Fruit fly (Drosophila melanogaster) whole organism, embryonic: Measurements from ENCODE around the gene mRpL17.

Experiments
- B-H2 ChIP-seq: fragments of 200-800 bp; sonication (Bioruptor generic); optimal IDR thresholded peaks from 2 replicates; lab custom pipeline; 2018; ENCODE audit warnings: missing biosample characterization, mild to moderate bottlenecking, missing genetic modification characterization
- Bgb ChIP-seq: fragments of 200-800 bp; sonication (Bioruptor generic); IDR thresholded peaks from 2 replicates; pipeline ENCODE4 v1.3.6; 2022; ENCODE audit warnings: missing biosample characterization, missing genetic modification characterization; ENCODE audit not compliant: partially characterized antibody
- Bteb2 ChIP-seq: fragments of 200-800 bp; sonication (Bioruptor generic); optimal IDR thresholded peaks from 2 replicates; lab custom pipeline; 2016; ENCODE audit warnings: missing biosample characterization, missing genetic modification characterization
- CG10366 ChIP-seq: fragments of 200-800 bp; sonication (Bioruptor generic); IDR thresholded peaks from 2 replicates; pipeline ENCODE4 v1.3.6; 2022; ENCODE audit warnings: missing biosample characterization, missing genetic modification characterization
- CG10462 ChIP-seq: fragments of 200-800 bp; sonication (Bioruptor generic); optimal IDR thresholded peaks from 2 replicates; lab custom pipeline; 2016; ENCODE audit warnings: missing biosample characterization, missing genetic modification characterization
- CG11560 ChIP-seq: fragments of 200-800 bp; sonication (Bioruptor generic); IDR thresholded peaks from 3 replicates; pipeline ENCODE4 v1.3.6; 2022; ENCODE audit warnings: missing biosample characterization, missing genetic modification characterization
- CG12299 ChIP-seq: fragments of 200-800 bp; sonication (Bioruptor generic); optimal IDR thresholded peaks from 2 replicates; lab custom pipeline; 2018; ENCODE audit warnings: missing biosample characterization, mild to moderate bottlenecking, missing genetic modification characterization
- CG17328 ChIP-seq: fragments of 200-800 bp; sonication (Bioruptor generic); IDR thresholded peaks from 2 replicates; pipeline ENCODE4 v1.3.6; 2022; ENCODE audit warnings: missing biosample characterization, missing genetic modification characterization
- CG17359 ChIP-seq: fragments of 200-800 bp; sonication (Bioruptor generic); optimal IDR thresholded peaks from 3 replicates; lab custom pipeline; 2018; ENCODE audit warnings: missing biosample characterization, mild to moderate bottlenecking, missing genetic modification characterization, moderate library complexity
- CG18619 ChIP-seq: fragments of 200-800 bp; sonication (Bioruptor generic); optimal IDR thresholded peaks from 3 replicates; lab custom pipeline; 2017; ENCODE audit warnings: missing biosample characterization, mild to moderate bottlenecking, missing genetic modification characterization
- CG30431 ChIP-seq: fragments of 200-800 bp; sonication (Bioruptor generic); optimal IDR thresholded peaks from 2 replicates; lab custom pipeline; 2017; ENCODE audit warnings: missing biosample characterization, missing genetic modification characterization
- CG34422 ChIP-seq: fragments of 200-800 bp; sonication (Bioruptor generic); IDR thresholded peaks from 3 replicates; pipeline ENCODE4 v1.3.6; 2022; ENCODE audit warnings: missing biosample characterization, missing genetic modification characterization
- CG3838 ChIP-seq: fragments of 200-800 bp; sonication (Bioruptor generic); optimal IDR thresholded peaks from 3 replicates; lab custom pipeline; 2016; ENCODE audit warnings: missing biosample characterization, missing genetic modification characterization
- CG5180 ChIP-seq: fragments of 200-800 bp; sonication (Bioruptor generic); optimal IDR thresholded peaks from 3 replicates; lab custom pipeline; 2017; ENCODE audit warnings: missing biosample characterization, missing genetic modification characterization, mild to moderate bottlenecking, moderate library complexity, missing genetic modification reagents
- CG5245 ChIP-seq: fragments of 200-800 bp; sonication (Bioruptor generic); optimal IDR thresholded peaks from 3 replicates; lab custom pipeline; 2016; ENCODE audit warnings: missing biosample characterization, missing genetic modification characterization
- CG6791 ChIP-seq: fragments of 200-800 bp; sonication (Bioruptor generic); IDR thresholded peaks from 3 replicates; pipeline ENCODE4 v1.3.6; 2022; ENCODE audit warnings: missing biosample characterization, missing genetic modification characterization; ENCODE audit not compliant: partially characterized antibody
- CG8944 ChIP-seq: fragments of 200-800 bp; sonication (Bioruptor generic); optimal IDR thresholded peaks from 3 replicates; lab custom pipeline; 2016; ENCODE audit warnings: missing biosample characterization, missing genetic modification characterization
- CG9437 ChIP-seq: fragments of 200-800 bp; sonication (Bioruptor generic); optimal IDR thresholded peaks from 2 replicates; lab custom pipeline; 2018; ENCODE audit warnings: missing biosample characterization, mild to moderate bottlenecking, missing genetic modification characterization
- CG9797 ChIP-seq: fragments of 200-800 bp; sonication (Bioruptor generic); optimal IDR thresholded peaks from 3 replicates; lab custom pipeline; 2018; ENCODE audit warnings: missing biosample characterization, mild to moderate bottlenecking, missing genetic modification characterization
- Dbx ChIP-seq: fragments of 200-800 bp; sonication (Bioruptor generic); IDR thresholded peaks from 3 replicates; pipeline ENCODE4 v1.3.6; 2022; ENCODE audit warnings: missing biosample characterization, missing genetic modification characterization
- Ets65A ChIP-seq: fragments of 200-800 bp; sonication (Bioruptor generic); peaks from one replicate; lab custom pipeline; 2016; ENCODE audit warnings: missing biosample characterization, missing genetic modification characterization
- Fer1 ChIP-seq: fragments of 200-800 bp; sonication (Bioruptor generic); optimal IDR thresholded peaks from 2 replicates; lab custom pipeline; 2017; ENCODE audit warnings: missing biosample characterization, mild to moderate bottlenecking, missing genetic modification characterization
- Jarid2 ChIP-seq: fragments of 200-800 bp; sonication (Bioruptor generic); optimal IDR thresholded peaks from 3 replicates; lab custom pipeline; 2017; ENCODE audit warnings: mild to moderate bottlenecking, missing biosample characterization, missing genetic modification reagents, missing genetic modification characterization
- Poxn ChIP-seq: fragments of 200-800 bp; sonication (Bioruptor generic); IDR thresholded peaks from 2 replicates; pipeline ENCODE4 v1.3.6; 2022; ENCODE audit warnings: missing biosample characterization, missing genetic modification characterization
- Sry-β ChIP-seq: fragments of 200-800 bp; sonication (Bioruptor generic); optimal IDR thresholded peaks from 2 replicates; lab custom pipeline; 2018; ENCODE audit warnings: missing biosample characterization, mild to moderate bottlenecking, missing genetic modification characterization, moderate library complexity
- TFAM ChIP-seq: fragments of 200-800 bp; sonication (Bioruptor generic); optimal IDR thresholded peaks from 2 replicates; lab custom pipeline; 2017; ENCODE audit warnings: missing biosample characterization, missing genetic modification characterization, inconsistent platforms
- Taf1 ChIP-seq: fragments of 200-800 bp; sonication (Bioruptor generic); IDR thresholded peaks from 2 replicates; pipeline ENCODE4 v1.3.6; 2022; ENCODE audit warnings: missing biosample characterization, missing genetic modification characterization
- al ChIP-seq: fragments of 200-800 bp; sonication (Bioruptor generic); IDR thresholded peaks from 2 replicates; pipeline ENCODE4 v1.3.6; 2022; ENCODE audit warnings: missing biosample characterization, missing genetic modification characterization
- ash1 ChIP-seq: fragments of 200-800 bp; sonication (Bioruptor generic); optimal IDR thresholded peaks from 2 replicates; lab custom pipeline; 2018; ENCODE audit warnings: missing biosample characterization, mild to moderate bottlenecking, missing genetic modification characterization
- az2 ChIP-seq: fragments of 200-800 bp; sonication (Bioruptor generic); optimal IDR thresholded peaks from 3 replicates; lab custom pipeline; 2016; ENCODE audit warnings: missing biosample characterization, missing genetic modification characterization
- bbx ChIP-seq: fragments of 200-800 bp; sonication (Bioruptor generic); IDR thresholded peaks from 2 replicates; pipeline ENCODE4 v1.3.6; 2022; ENCODE audit warnings: missing biosample characterization, missing genetic modification characterization; ENCODE audit not compliant: partially characterized antibody
- crol ChIP-seq: fragments of 200-800 bp; sonication (Bioruptor generic); IDR thresholded peaks from 2 replicates; pipeline ENCODE4 v1.3.6; 2022; ENCODE audit warnings: missing biosample characterization, missing genetic modification characterization
- disco-r ChIP-seq: fragments of 200-800 bp; sonication (Bioruptor generic); optimal IDR thresholded peaks from 2 replicates; lab custom pipeline; 2016; ENCODE audit warnings: missing biosample characterization, missing genetic modification characterization
- ftz-f1 ChIP-seq: fragments of 200-800 bp; sonication (Bioruptor generic); optimal IDR thresholded peaks from 2 replicates; lab custom pipeline; 2016; ENCODE audit warnings: missing biosample characterization, missing genetic modification characterization
- gcm ChIP-seq: fragments of 200-800 bp; sonication (Bioruptor generic); optimal IDR thresholded peaks from 2 replicates; lab custom pipeline; 2019; ENCODE audit warnings: missing biosample characterization, mild to moderate bottlenecking, missing genetic modification characterization, moderate library complexity
- lbe ChIP-seq: fragments of 200-800 bp; sonication (Bioruptor generic); optimal IDR thresholded peaks from 2 replicates; lab custom pipeline; 2016; ENCODE audit warnings: missing biosample characterization, mild to moderate bottlenecking, missing genetic modification characterization
- lola ChIP-seq, 3 experiments: fragments of >200 bp in 2 of 3; fragments of 200-800 bp in 1 of 3; sonication (Bioruptor generic) in 1 of 3; optimal IDR thresholded peaks; 2 replicates each; lab custom pipeline; 2017 to 2019; ENCODE audit warnings: missing biosample characterization in 3 of 3, missing genetic modification characterization in 3 of 3, mild to moderate bottlenecking in 1 of 3, moderate library complexity in 1 of 3
- peb ChIP-seq: fragments of 200-800 bp; sonication (Bioruptor generic); IDR thresholded peaks from 2 replicates; pipeline ENCODE4 v1.3.6; 2022; ENCODE audit warnings: missing biosample characterization, missing genetic modification characterization
- pita ChIP-seq: fragments of 200-800 bp; sonication (Bioruptor generic); optimal IDR thresholded peaks from 2 replicates; lab custom pipeline; 2017; ENCODE audit warnings: missing biosample characterization, mild to moderate bottlenecking, missing genetic modification characterization
- sens ChIP-seq: fragments of 200-800 bp; sonication (Bioruptor generic); peaks from one replicate; lab custom pipeline; 2016; ENCODE audit warnings: missing biosample characterization, missing genetic modification characterization
- sisA ChIP-seq: fragments of 200-800 bp; sonication (Bioruptor generic); IDR thresholded peaks from 2 replicates; pipeline ENCODE4 v1.3.6; 2022; ENCODE audit warnings: missing biosample characterization, missing genetic modification characterization
- so ChIP-seq: fragments of 200-800 bp; sonication (Bioruptor generic); IDR thresholded peaks from 3 replicates; pipeline ENCODE4 v1.3.6; 2022; ENCODE audit warnings: missing biosample characterization, missing genetic modification characterization
- ttk ChIP-seq: fragments of 200-800 bp; sonication (Bioruptor generic); IDR thresholded peaks from 2 replicates; pipeline ENCODE4 v2.1.2; 2022; ENCODE audit warnings: missing biosample characterization, missing genetic modification characterization
- z ChIP-seq: fragments of 200-800 bp; sonication (Bioruptor generic); IDR thresholded peaks from 3 replicates; pipeline ENCODE4 v1.3.6; 2022; ENCODE audit warnings: missing biosample characterization, missing genetic modification characterization

The mRpL17 gene

dm6 chr3L:262724-263177 lies 1.8 kb upstream of the mRpL17 start (continued):
- no peak for TF ChIP-seq Ets65A
- TF ChIP-seq CG5180 (GFP tag; lab: Kevin White, UChicago), result no peak
- peak; percentile 29 for TF ChIP-seq ftz-f1 (GFP tag; lab: Kevin White, UChicago)
- no peak for TF ChIP-seq TFAM
- peak; percentile 92 for TF ChIP-seq bbx (GFP tag; lab: Robert Waterston, UW)
- no peak for TF ChIP-seq Poxn (GFP tag; lab: Robert Waterston, UW)
- no peak for TF ChIP-seq disco-r
- TF ChIP-seq Sry-β, result no peak
- TF ChIP-seq CG9437 (GFP tag; lab: Kevin White, UChicago), result no peak
- TF ChIP-seq Jarid2 (GFP tag; lab: Kevin White, UChicago), result no peak
- no peak for TF ChIP-seq lbe (GFP tag; lab: Kevin White, UChicago)
- TF ChIP-seq Taf1 (GFP tag; lab: Robert Waterston, UW), result no peak
- no peak for TF ChIP-seq gcm (GFP tag; lab: Kevin White, UChicago)
- no peak for TF ChIP-seq crol (GFP tag; lab: Robert Waterston, UW)
- TF ChIP-seq ttk, result no peak
- TF ChIP-seq pita (GFP tag; lab: Kevin White, UChicago), result no peak
- peak; percentile 65; the same call in 1 of the 3 replicates for TF ChIP-seq CG34422 (GFP tag; lab: Robert Waterston, UW)
- no peak for TF ChIP-seq CG11560 (tag; lab: Robert Waterston, UW)
- TF ChIP-seq Bgb (GFP tag; lab: Robert Waterston, UW), result peak; percentile 81
- no peak for TF ChIP-seq al
- no peak for TF ChIP-seq CG17359 (tag; lab: Kevin White, UChicago)
- no peak for TF ChIP-seq az2 (GFP tag; lab: Kevin White, UChicago)
- TF ChIP-seq CG8944 (GFP tag; lab: Kevin White, UChicago), result no peak
- no peak for TF ChIP-seq sisA (GFP tag; lab: Robert Waterston, UW)
- no peak for TF ChIP-seq ash1
- no peak for TF ChIP-seq Bteb2
- no peak for TF ChIP-seq CG10462 (GFP tag; lab: Kevin White, UChicago)
- no peak for TF ChIP-seq lola (GFP tag; optimal IDR thresholded peaks at IDR 0.05; lab: Kevin White, UChicago)
- no peak for TF ChIP-seq CG5245
- no peak for TF ChIP-seq CG3838 (GFP tag; lab: Kevin White, UChicago)
- TF ChIP-seq peb (GFP tag; lab: Robert Waterston, UW), result no peak
- peak; percentile 89 for TF ChIP-seq CG6791
- TF ChIP-seq Fer1, result no peak
- peak; percentile 2 for TF ChIP-seq CG12299 (tag; lab: Kevin White, UChicago)
- TF ChIP-seq sens (GFP tag; lab: Kevin White, UChicago), result peak; percentile 80
- TF ChIP-seq Dbx (GFP tag; lab: Robert Waterston, UW), result peak; percentile 47; the same call in 1 of the 3 replicates
- peak; percentile 27 for TF ChIP-seq CG9797 (GFP tag; lab: Kevin White, UChicago)
- TF ChIP-seq so (GFP tag; lab: Robert Waterston, UW), result no peak
- no peak for TF ChIP-seq CG17328 (GFP tag; lab: Robert Waterston, UW)
- no peak for TF ChIP-seq CG18619
- no peak for TF ChIP-seq z (GFP tag; lab: Robert Waterston, UW)
- TF ChIP-seq B-H2, result peak; percentile 13
- no peak for TF ChIP-seq CG30431 (GFP tag; lab: Kevin White, UChicago)
- TF ChIP-seq CG10366 (GFP tag; lab: Robert Waterston, UW), result no peak
- TF ChIP-seq, all 482 proteins: peak for 88
